Worm (Caenorhabditis elegans) whole organism, young adult: ENCODE data around the gene nhr-96.

Source experiments
- cebp-2 ChIP-seq: fragments of 200-800 bp; sonication (Bioruptor generic); IDR thresholded peaks from 2 replicates; pipeline ENCODE4 v1.3.6; 2022; ENCODE audit warnings: missing genetic modification characterization, missing compliant biosample characterization
- chd-7 ChIP-seq: sonication (generic microtip); optimal IDR thresholded peaks from 2 replicates; lab custom pipeline; 2016; ENCODE audit warnings: mild to moderate bottlenecking, missing genetic modification characterization, moderate library complexity, missing compliant biosample characterization
- nhr-179 ChIP-seq: sonication (generic microtip); optimal IDR thresholded peaks from 2 replicates; lab custom pipeline; 2016; ENCODE audit warnings: mild to moderate bottlenecking, missing genetic modification characterization, missing compliant biosample characterization
- tbp1 ChIP-seq: fragments of 200-800 bp; sonication (Bioruptor generic); optimal IDR thresholded peaks from 2 replicates; lab custom pipeline; 2018; ENCODE audit warnings: mild to moderate bottlenecking, missing genetic modification characterization, missing compliant biosample characterization

DNA sequence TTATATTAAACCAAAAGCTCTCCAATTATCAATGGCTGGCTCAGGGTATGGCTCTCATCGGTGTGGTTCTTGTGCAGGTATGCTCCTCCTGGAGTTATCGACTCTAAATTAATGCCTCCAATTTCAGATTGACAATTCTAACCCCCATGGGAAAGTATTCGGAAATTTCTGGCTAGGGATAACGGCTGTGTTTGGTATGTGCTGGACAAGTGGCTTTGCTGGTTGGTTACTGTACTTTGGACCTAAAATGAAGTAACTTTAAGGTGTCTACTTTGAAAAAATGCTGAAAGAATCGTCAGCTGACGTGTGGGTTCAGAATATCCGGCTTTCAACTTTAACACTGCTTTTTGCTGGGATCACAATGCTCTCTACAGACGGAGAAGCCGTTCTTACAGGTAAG is 16.4 kb upstream of the nhr-96 start:
- TF ChIP-seq nhr-179 (no peak), cebp-2 (GFP tag; lab: Robert Waterston, UW) (no peak), chd-7 (tag; lab: Kevin White, UChicago) (no peak), tbp1 (no peak)
